Worm (Caenorhabditis elegans) whole organism, late embryonic: ENCODE results near the gene amph-1.
A peak's percentile ranks its signal among the peaks of the same experiment; 100 is the strongest.

Experiments used
- C08G9.2 ChIP-seq: sonication (generic microtip); optimal IDR thresholded peaks from 2 replicates; lab custom pipeline; 2016; ENCODE audit warnings: mild to moderate bottlenecking, missing genetic modification characterization, moderate library complexity, missing compliant biosample characterization
- C38D4.7 ChIP-seq: fragments of 200-800 bp; sonication (Bioruptor generic); optimal IDR thresholded peaks from 2 replicates; lab custom pipeline; 2018; ENCODE audit warnings: mild to moderate bottlenecking, missing genetic modification characterization, moderate library complexity, missing compliant biosample characterization
- K02D7.2 ChIP-seq: sonication (generic microtip); optimal IDR thresholded peaks from 2 replicates; lab custom pipeline; 2017; ENCODE audit warnings: mild to moderate bottlenecking, missing genetic modification characterization, missing compliant biosample characterization
- ama-1 ChIP-seq: fragments of 150-350 bp; optimal IDR thresholded peaks from 2 replicates; lab custom pipeline; 2014
- ceh-18 ChIP-seq: sonication (generic microtip); optimal IDR thresholded peaks from 2 replicates; lab custom pipeline; 2016; ENCODE audit warnings: missing genetic modification characterization, missing compliant biosample characterization
- ceh-22 ChIP-seq: sonication (generic microtip); optimal IDR thresholded peaks from 2 replicates; lab custom pipeline; 2017; ENCODE audit warnings: missing biosample characterization, missing genetic modification characterization
- ceh-24 ChIP-seq: sonication (generic microtip); optimal IDR thresholded peaks from 2 replicates; lab custom pipeline; 2016; ENCODE audit warnings: mild to moderate bottlenecking, missing genetic modification characterization, missing compliant biosample characterization
- ceh-45 ChIP-seq: fragments of 200-800 bp; sonication (Bioruptor generic); IDR thresholded peaks from 2 replicates; pipeline ENCODE4 v1.3.6; 2022; ENCODE audit warnings: missing genetic modification reagents, missing genetic modification characterization, missing compliant biosample characterization
- ceh-6 ChIP-seq: fragments of 200-800 bp; sonication (Bioruptor generic); optimal IDR thresholded peaks from 2 replicates; lab custom pipeline; 2018; ENCODE audit warnings: mild to moderate bottlenecking, missing genetic modification characterization, missing compliant biosample characterization
- dmd-4 ChIP-seq: sonication (generic microtip); optimal IDR thresholded peaks from 2 replicates; lab custom pipeline; 2016; ENCODE audit warnings: borderline replicate concordance, missing genetic modification characterization, missing compliant biosample characterization
- dve-1 ChIP-seq: sonication (generic microtip); optimal IDR thresholded peaks from 2 replicates; lab custom pipeline; 2017; ENCODE audit warnings: antibody characterized with exemption, mild to moderate bottlenecking, missing genetic modification characterization, missing compliant biosample characterization
- elt-2 ChIP-seq: sonication (generic microtip); optimal IDR thresholded peaks from 2 replicates; lab custom pipeline; 2016; ENCODE audit warnings: missing genetic modification reagents, missing genetic modification characterization, missing compliant biosample characterization
- fax-1 ChIP-seq: sonication (generic microtip); optimal IDR thresholded peaks from 2 replicates; lab custom pipeline; 2016; ENCODE audit warnings: missing genotype, missing genetic modification characterization, missing compliant biosample characterization
- fkh-10 ChIP-seq: fragments of 150-350 bp; optimal IDR thresholded peaks from 2 replicates; lab custom pipeline; 2014; ENCODE audit warnings: missing biosample characterization, missing genetic modification reagents, missing genetic modification characterization
- fkh-6 ChIP-seq: sonication (generic microtip); optimal IDR thresholded peaks from 2 replicates; lab custom pipeline; 2016; ENCODE audit warnings: missing genetic modification characterization, missing compliant biosample characterization
- gmeb-2 ChIP-seq: sonication (generic microtip); optimal IDR thresholded peaks from 2 replicates; lab custom pipeline; 2016; ENCODE audit warnings: missing genetic modification characterization, inconsistent platforms, missing compliant biosample characterization
- hlh-13 ChIP-seq: fragments of 200-800 bp; sonication (Bioruptor generic); optimal IDR thresholded peaks from 2 replicates; lab custom pipeline; 2018; ENCODE audit warnings: mild to moderate bottlenecking, missing genetic modification characterization, missing compliant biosample characterization
- hlh-6 ChIP-seq: sonication (generic microtip); optimal IDR thresholded peaks from 2 replicates; lab custom pipeline; 2016; ENCODE audit warnings: missing genotype, missing genetic modification characterization, missing compliant biosample characterization
- hlh-8 ChIP-seq: sonication (generic microtip); optimal IDR thresholded peaks from 2 replicates; lab custom pipeline; 2016; ENCODE audit warnings: missing genotype, missing genetic modification characterization, missing compliant biosample characterization
- lin-11 ChIP-seq: fragments of 200-800 bp; sonication (Bioruptor generic); optimal IDR thresholded peaks from 2 replicates; lab custom pipeline; 2018; ENCODE audit warnings: mild to moderate bottlenecking, missing genetic modification characterization, missing compliant biosample characterization
- mec-3 ChIP-seq: sonication (generic microtip); optimal IDR thresholded peaks from 2 replicates; lab custom pipeline; 2016; ENCODE audit warnings: borderline replicate concordance, missing genetic modification characterization, missing compliant biosample characterization
- nhr-11 ChIP-seq: fragments of 150-350 bp; optimal IDR thresholded peaks from 2 replicates; lab custom pipeline; 2014; ENCODE audit warnings: missing biosample characterization, missing genetic modification characterization
- odd-2 ChIP-seq: sonication (generic microtip); optimal IDR thresholded peaks from 2 replicates; lab custom pipeline; 2017; ENCODE audit warnings: antibody characterized with exemption, mild to moderate bottlenecking, missing genetic modification characterization, missing compliant biosample characterization
- pag-3 ChIP-seq: sonication (generic microtip); optimal IDR thresholded peaks from 2 replicates; lab custom pipeline; 2016; ENCODE audit warnings: missing compliant biosample characterization, missing genetic modification characterization, borderline replicate concordance
- pat-9 ChIP-seq: fragments of 200-800 bp; sonication (Bioruptor generic); optimal IDR thresholded peaks from 2 replicates; lab custom pipeline; 2018; ENCODE audit warnings: mild to moderate bottlenecking, missing genetic modification characterization, moderate library complexity, missing compliant biosample characterization
- pha-4 ChIP-seq: fragments of 150-350 bp; optimal IDR thresholded peaks from 2 replicates; lab custom pipeline; 2018; ENCODE audit warnings: missing biosample characterization, missing genetic modification reagents, missing genetic modification characterization
- pros-1 ChIP-seq: fragments of 150-350 bp; optimal IDR thresholded peaks from 2 replicates; lab custom pipeline; 2014; ENCODE audit warnings: missing biosample characterization, missing genetic modification reagents, missing genetic modification characterization
- ref-2 ChIP-seq: sonication (generic microtip); optimal IDR thresholded peaks from 2 replicates; lab custom pipeline; 2016; ENCODE audit warnings: missing genetic modification characterization, missing compliant biosample characterization
- sdc-2 ChIP-seq: sonication (generic microtip); optimal IDR thresholded peaks from 2 replicates; lab custom pipeline; 2016; ENCODE audit warnings: missing genotype, missing genetic modification characterization, missing compliant biosample characterization
- sox-4 ChIP-seq: sonication (generic microtip); optimal IDR thresholded peaks from 2 replicates; lab custom pipeline; 2017; ENCODE audit warnings: mild to moderate bottlenecking, missing genetic modification characterization, inconsistent platforms, missing compliant biosample characterization
- syd-9 ChIP-seq: sonication (generic microtip); optimal IDR thresholded peaks from 2 replicates; lab custom pipeline; 2016; ENCODE audit warnings: mild to moderate bottlenecking, missing genetic modification characterization, moderate library complexity, missing compliant biosample characterization
- tbx-2 ChIP-seq: sonication (generic microtip); optimal IDR thresholded peaks from 2 replicates; lab custom pipeline; 2016; ENCODE audit warnings: missing genetic modification characterization, missing compliant biosample characterization
- tbx-7 ChIP-seq: sonication (generic microtip); optimal IDR thresholded peaks from 2 replicates; lab custom pipeline; 2016; ENCODE audit warnings: missing genotype, missing genetic modification characterization, missing compliant biosample characterization
- ttx-3 ChIP-seq: sonication (generic microtip); optimal IDR thresholded peaks from 2 replicates; lab custom pipeline; 2016; ENCODE audit warnings: missing genetic modification reagents, missing genetic modification characterization, missing compliant biosample characterization
- unc-42 ChIP-seq: sonication (generic microtip); optimal IDR thresholded peaks from 2 replicates; lab custom pipeline; 2016; ENCODE audit warnings: missing genotype, missing genetic modification characterization, missing compliant biosample characterization
- unc-55 ChIP-seq: sonication (generic microtip); optimal IDR thresholded peaks from 2 replicates; lab custom pipeline; 2017; ENCODE audit warnings: missing biosample characterization, missing genetic modification reagents, missing genetic modification characterization
- ztf-16 ChIP-seq: sonication (generic microtip); optimal IDR thresholded peaks from 2 replicates; lab custom pipeline; 2017; ENCODE audit warnings: missing genetic modification characterization, missing compliant biosample characterization

Gene amph-1

DNA sequence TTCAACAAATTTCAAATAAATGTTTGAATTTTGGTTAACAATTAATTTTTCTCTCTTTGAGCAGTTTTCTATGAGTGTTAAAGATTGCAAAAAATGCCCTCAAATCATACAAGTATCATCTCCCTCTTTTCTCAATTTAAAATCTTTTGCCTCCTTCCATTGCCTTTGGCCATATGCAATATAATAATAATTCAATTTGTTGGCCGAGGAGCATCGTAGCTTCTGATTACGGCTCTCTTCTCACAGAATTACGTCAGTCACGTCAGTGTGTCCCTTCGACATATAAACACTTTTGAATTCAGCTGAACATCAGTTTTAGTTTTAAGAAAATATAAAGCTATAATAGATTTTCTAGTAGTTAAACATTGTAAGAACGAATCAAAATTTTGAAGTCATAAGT is 7.9 kb upstream of the amph-1 start:
- TF ChIP-seq elt-2 (tag; lab: Kevin White, UChicago) (no peak), hlh-13 (GFP tag; lab: Kevin White, UChicago) (no peak), hlh-8 (tag; lab: Kevin White, UChicago) (no peak), mec-3 (no peak), unc-42 (tag; lab: Kevin White, UChicago) (peak; percentile 85)

DNA sequence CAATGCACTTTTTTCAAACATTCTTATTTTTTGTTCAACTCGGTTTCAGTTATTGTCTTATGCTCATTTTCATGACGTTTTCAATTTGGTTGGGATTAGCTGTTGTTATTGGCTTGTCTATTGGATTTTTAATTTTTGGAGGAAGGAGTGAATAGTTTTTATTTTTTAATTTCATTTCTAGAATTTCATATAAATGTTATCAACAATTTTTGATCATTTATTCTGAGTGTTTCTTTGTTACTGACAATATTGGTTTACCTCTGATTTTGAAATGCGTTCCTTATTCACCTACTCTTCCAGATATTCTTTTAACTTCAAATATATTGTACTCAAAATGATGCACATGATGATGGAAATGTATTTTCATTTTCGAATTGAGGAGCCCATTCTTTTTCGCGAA is 6.3 kb upstream of the amph-1 start, which contains the start of gene F58G6.7:
F58G6.7 (plus strand) TSS at position 301 of the 400 bp plus-strand sequence.
- TF ChIP-seq tbx-7 (no peak), ceh-6 (no peak), pros-1 (tag; lab: Kevin White, UChicago) (no peak), ceh-24 (no peak), hlh-6 (tag; lab: Kevin White, UChicago) (no peak), C08G9.2 (no peak), gmeb-2 (tag; lab: Kevin White, UChicago) (no peak), odd-2 (tag; lab: Kevin White, UChicago) (no peak), pag-3 (tag; lab: Kevin White, UChicago) (no peak), ceh-22 (tag; lab: Kevin White, UChicago) (no peak), fkh-6 (no peak)

DNA sequence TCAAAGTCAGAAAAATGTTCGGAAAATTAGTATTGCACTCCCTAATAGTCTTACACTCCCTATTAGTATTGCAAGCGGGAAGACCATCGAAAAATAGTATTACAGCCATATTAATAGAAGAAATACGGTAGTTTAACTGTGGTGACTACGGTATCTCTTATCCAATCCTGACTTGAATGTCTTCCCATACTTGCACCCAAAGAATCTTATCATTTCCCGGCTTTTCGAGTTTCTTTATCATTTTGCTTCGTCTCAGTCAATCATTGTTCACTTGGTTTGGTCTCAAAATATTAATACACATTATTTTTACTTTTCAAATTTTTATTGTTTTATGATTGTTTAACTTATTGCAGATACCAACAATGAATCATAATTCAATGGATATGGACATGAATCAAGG is 5.5 kb upstream of the amph-1 start, which contains the start of gene F58G6.3:
F58G6.3 (plus strand) TSS at position 352 of the 400 bp plus-strand sequence.
- TF ChIP-seq syd-9 (tag; lab: Kevin White, UChicago) (no peak), ref-2 (tag; lab: Kevin White, UChicago) (no peak), ama-1 (lab: Kevin White, UChicago) (no peak), C08G9.2 (no peak), ceh-6 (no peak), sox-4 (tag; lab: Kevin White, UChicago) (no peak), dve-1 (tag; lab: Kevin White, UChicago) (no peak), ttx-3 (tag; lab: Kevin White, UChicago) (no peak), gmeb-2 (tag; lab: Kevin White, UChicago) (no peak), dmd-4 (no peak), pha-4 (tag; lab: Kevin White, UChicago) (no peak)

ce11 chrIV:9651234-9651633 is 3.6 kb upstream of the amph-1 start, which contains the start of gene chca-1:
TSS of gene chca-1 (plus strand) at chrIV:9651394.
- TF ChIP-seq elt-2 (tag; lab: Kevin White, UChicago) = peak; percentile 69
- no peak for TF ChIP-seq unc-55 (GFP tag; lab: Kevin White, UChicago)

DNA sequence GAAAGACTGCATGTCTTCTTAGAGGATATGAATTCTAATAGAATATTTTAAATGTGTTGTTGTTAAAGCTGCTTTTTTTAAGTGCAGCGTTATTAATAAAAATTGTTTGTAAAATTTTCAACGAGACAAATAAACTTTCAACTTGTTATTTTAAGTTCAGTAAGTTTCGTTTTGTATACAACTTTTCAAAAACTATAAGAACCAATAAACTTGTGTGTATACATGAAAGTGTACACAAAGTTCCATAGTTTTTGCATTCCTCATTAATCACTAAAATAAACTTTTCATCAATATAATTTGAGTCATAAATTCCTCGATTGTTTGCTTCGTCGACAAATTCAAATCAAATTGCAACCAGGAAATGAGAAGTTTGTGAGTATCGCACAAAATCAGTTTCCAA is 1.0 kb upstream of the amph-1 start, which contains the start of gene srm-3:
srm-3 (plus strand) TSS at position 301 of the 400 bp plus-strand sequence.
- TF ChIP-seq ceh-18 (tag; lab: Kevin White, UChicago) (no peak), K02D7.2 (tag; lab: Kevin White, UChicago) (no peak), gmeb-2 (tag; lab: Kevin White, UChicago) (no peak), ztf-16 (no peak), nhr-11 (tag; lab: Kevin White, UChicago) (no peak), fax-1 (tag; lab: Kevin White, UChicago) (no peak), sdc-2 (tag; lab: Kevin White, UChicago) (no peak), lin-11 (no peak), tbx-2 (tag; lab: Kevin White, UChicago) (no peak), fkh-10 (GFP tag; lab: Kevin White, UChicago) (no peak), C38D4.7 (GFP tag; lab: Kevin White, UChicago) (no peak), pat-9 (tag; lab: Kevin White, UChicago) (no peak), pha-4 (tag; lab: Kevin White, UChicago) (no peak), ceh-45 (GFP tag; lab: Robert Waterston, UW) (no peak)
- TF ChIP-seq, all 69 proteins: peak for 0
